Fruit fly (Drosophila melanogaster) whole organism, embryonic: ENCODE measurements around the gene CG8097.

Experiments
- Bdp1 ChIP-seq: fragments of 200-800 bp; sonication (Bioruptor generic); optimal IDR thresholded peaks from 3 replicates; lab custom pipeline; 2016; ENCODE audit warnings: missing biosample characterization, missing genetic modification characterization
- Bteb2 ChIP-seq: fragments of 200-800 bp; sonication (Bioruptor generic); optimal IDR thresholded peaks from 2 replicates; lab custom pipeline; 2016; ENCODE audit warnings: missing biosample characterization, missing genetic modification characterization
- CG10543 ChIP-seq: fragments of 200-800 bp; sonication (Bioruptor generic); optimal IDR thresholded peaks from 3 replicates; lab custom pipeline; 2017; ENCODE audit warnings: missing biosample characterization, mild to moderate bottlenecking, missing genetic modification characterization, moderate library complexity
- CG11456 ChIP-seq: fragments of 200-800 bp; sonication (Bioruptor generic); IDR thresholded peaks from 3 replicates; pipeline ENCODE4 v1.3.6; 2022; ENCODE audit warnings: missing biosample characterization, missing genetic modification characterization
- CG11723 ChIP-seq: fragments of 200-800 bp; sonication (Bioruptor generic); optimal IDR thresholded peaks from 2 replicates; lab custom pipeline; 2017; ENCODE audit warnings: missing biosample characterization, mild to moderate bottlenecking, missing genetic modification characterization
- CG12744 ChIP-seq: fragments of 200-800 bp; sonication (Bioruptor generic); optimal IDR thresholded peaks from 2 replicates; lab custom pipeline; 2016; ENCODE audit warnings: missing biosample characterization, missing genetic modification characterization
- CG15269 ChIP-seq: fragments of 200-800 bp; sonication (Bioruptor generic); optimal IDR thresholded peaks from 2 replicates; lab custom pipeline; 2018; ENCODE audit warnings: missing biosample characterization, mild to moderate bottlenecking, missing genetic modification characterization, moderate library complexity
- CG15514 ChIP-seq: fragments of 200-800 bp; sonication (Bioruptor generic); optimal IDR thresholded peaks from 3 replicates; lab custom pipeline; 2017; ENCODE audit warnings: missing biosample characterization, missing genetic modification characterization, mild to moderate bottlenecking, moderate library complexity, missing genetic modification reagents
- CG30431 ChIP-seq: fragments of 200-800 bp; sonication (Bioruptor generic); optimal IDR thresholded peaks from 2 replicates; lab custom pipeline; 2017; ENCODE audit warnings: missing biosample characterization, missing genetic modification characterization
- CG3847 ChIP-seq: fragments of 200-800 bp; sonication (Bioruptor generic); IDR thresholded peaks from 2 replicates; pipeline ENCODE4 v1.3.6; 2022; ENCODE audit warnings: missing biosample characterization, missing genetic modification characterization
- CG43689 ChIP-seq: fragments of 200-800 bp; sonication (Bioruptor generic); IDR thresholded peaks from 2 replicates; pipeline ENCODE4 v1.3.6; 2022; ENCODE audit warnings: missing biosample characterization, missing genetic modification characterization
- CG4707 ChIP-seq: fragments of 200-800 bp; sonication (Bioruptor generic); optimal IDR thresholded peaks from 2 replicates; lab custom pipeline; 2018; ENCODE audit warnings: missing biosample characterization, mild to moderate bottlenecking, missing genetic modification characterization, moderate library complexity
- CG6765 ChIP-seq: fragments of 200-800 bp; sonication (Bioruptor generic); optimal IDR thresholded peaks from 3 replicates; lab custom pipeline; 2017; ENCODE audit warnings: missing biosample characterization, mild to moderate bottlenecking, missing genetic modification characterization
- CG8765 ChIP-seq: fragments of 200-800 bp; sonication (Bioruptor generic); IDR thresholded peaks from 2 replicates; pipeline ENCODE4 v1.3.6; 2022; ENCODE audit warnings: missing biosample characterization, missing genetic modification characterization
- Dek ChIP-seq: fragments of 200-800 bp; sonication (Bioruptor generic); optimal IDR thresholded peaks from 3 replicates; lab custom pipeline; 2019; ENCODE audit warnings: missing biosample characterization, mild to moderate bottlenecking, missing genetic modification characterization, moderate library complexity
- Ets97D ChIP-seq: fragments of 200-800 bp; sonication (Bioruptor generic); optimal IDR thresholded peaks from 3 replicates; lab custom pipeline; 2016; ENCODE audit warnings: missing biosample characterization, missing genetic modification characterization
- MBD-R2 ChIP-seq: fragments of 200-800 bp; sonication (Bioruptor generic); IDR thresholded peaks from 2 replicates; pipeline ENCODE4 v1.3.6; 2022; ENCODE audit warnings: missing biosample characterization, missing genetic modification characterization
- Myb ChIP-seq: fragments of 200-800 bp; sonication (Bioruptor generic); optimal IDR thresholded peaks from 2 replicates; lab custom pipeline; 2016; ENCODE audit warnings: missing biosample characterization, missing genetic modification characterization
- NK7.1 ChIP-seq: fragments of 200-800 bp; sonication (Bioruptor generic); optimal IDR thresholded peaks from 3 replicates; lab custom pipeline; 2016; ENCODE audit warnings: missing biosample characterization, missing genetic modification characterization
- NfI ChIP-seq: fragments of 200-800 bp; sonication (Bioruptor generic); optimal IDR thresholded peaks from 3 replicates; lab custom pipeline; 2018; ENCODE audit warnings: missing biosample characterization, mild to moderate bottlenecking, missing genetic modification characterization, moderate library complexity
- Sox102F ChIP-seq: fragments of 200-800 bp; sonication (Bioruptor generic); optimal IDR thresholded peaks from 2 replicates; lab custom pipeline; 2018; ENCODE audit warnings: missing biosample characterization, mild to moderate bottlenecking, missing genetic modification characterization, moderate library complexity
- TFAM ChIP-seq: fragments of 200-800 bp; sonication (Bioruptor generic); optimal IDR thresholded peaks from 2 replicates; lab custom pipeline; 2017; ENCODE audit warnings: missing biosample characterization, missing genetic modification characterization, inconsistent platforms
- Xbp1 ChIP-seq: fragments of 200-800 bp; sonication (Bioruptor generic); optimal IDR thresholded peaks from 3 replicates; lab custom pipeline; 2016; ENCODE audit warnings: missing biosample characterization, mild to moderate bottlenecking, missing genetic modification characterization
- al ChIP-seq: fragments of 200-800 bp; sonication (Bioruptor generic); IDR thresholded peaks from 2 replicates; pipeline ENCODE4 v1.3.6; 2022; ENCODE audit warnings: missing biosample characterization, missing genetic modification characterization
- ase ChIP-seq: fragments of 200-800 bp; sonication (Bioruptor generic); IDR thresholded peaks from 3 replicates; pipeline ENCODE4 v1.3.6; 2022; ENCODE audit warnings: missing biosample characterization, missing genetic modification characterization
- caup ChIP-seq: fragments of 200-800 bp; sonication (Bioruptor generic); optimal IDR thresholded peaks from 3 replicates; lab custom pipeline; 2017; ENCODE audit warnings: missing biosample characterization, mild to moderate bottlenecking, missing genetic modification characterization, moderate library complexity; ENCODE audit not compliant: severe bottlenecking
- cg ChIP-seq: fragments of 200-800 bp; sonication (Bioruptor generic); optimal IDR thresholded peaks from 3 replicates; lab custom pipeline; 2019; ENCODE audit warnings: missing biosample characterization, mild to moderate bottlenecking, missing genetic modification characterization, moderate library complexity
- crp ChIP-seq, 2 experiments: fragments of 200-800 bp; sonication (Bioruptor generic); optimal IDR thresholded peaks; 2 replicates in 1 of 2; 3 replicates in 1 of 2; lab custom pipeline; 2017; ENCODE audit warnings: missing biosample characterization in 2 of 2, missing genetic modification characterization in 2 of 2, mild to moderate bottlenecking in 1 of 2, moderate library complexity in 1 of 2
- dan ChIP-seq: fragments of 200-800 bp; sonication (Bioruptor generic); IDR thresholded peaks from 2 replicates; pipeline ENCODE4 v1.3.6; 2022; ENCODE audit warnings: missing biosample characterization, missing genetic modification characterization
- disco-r ChIP-seq: fragments of 200-800 bp; sonication (Bioruptor generic); optimal IDR thresholded peaks from 2 replicates; lab custom pipeline; 2016; ENCODE audit warnings: missing biosample characterization, missing genetic modification characterization
- emc ChIP-seq: fragments of 200-800 bp; sonication (Bioruptor generic); optimal IDR thresholded peaks from 2 replicates; lab custom pipeline; 2016; ENCODE audit warnings: missing biosample characterization, missing genetic modification characterization
- ems ChIP-seq: fragments of 200-800 bp; sonication (Bioruptor generic); optimal IDR thresholded peaks from 3 replicates; lab custom pipeline; 2016; ENCODE audit warnings: missing biosample characterization, missing genetic modification characterization
- en ChIP-seq: fragments of 200-800 bp; sonication (Bioruptor generic); optimal IDR thresholded peaks from 2 replicates; lab custom pipeline; 2016; ENCODE audit warnings: missing biosample characterization, missing genetic modification characterization
- gfzf ChIP-seq: fragments of 200-800 bp; sonication (Bioruptor generic); optimal IDR thresholded peaks from 2 replicates; lab custom pipeline; 2016; ENCODE audit warnings: missing biosample characterization, mild to moderate bottlenecking, missing genetic modification characterization, moderate library complexity
- grn ChIP-seq: fragments of 200-800 bp; sonication (Bioruptor generic); optimal IDR thresholded peaks from 3 replicates; lab custom pipeline; 2017; ENCODE audit warnings: missing biosample characterization, missing genetic modification characterization
- jigr1 ChIP-seq: fragments of 200-800 bp; sonication (Bioruptor generic); IDR thresholded peaks from 3 replicates; pipeline ENCODE4 v1.3.6; 2022; ENCODE audit warnings: missing biosample characterization, missing genetic modification characterization
- jing ChIP-seq: fragments of 200-800 bp; sonication (Bioruptor generic); optimal IDR thresholded peaks from 2 replicates; lab custom pipeline; 2018; ENCODE audit warnings: missing biosample characterization, mild to moderate bottlenecking, missing genetic modification characterization
- lmd ChIP-seq: fragments of 200-800 bp; sonication (Bioruptor generic); IDR thresholded peaks from 2 replicates; pipeline ENCODE4 v1.3.6; 2022; ENCODE audit warnings: missing biosample characterization, missing genetic modification characterization
- nerfin-1 ChIP-seq: fragments of 200-800 bp; sonication (Bioruptor generic); optimal IDR thresholded peaks from 3 replicates; lab custom pipeline; 2019; ENCODE audit warnings: missing biosample characterization, mild to moderate bottlenecking, missing genetic modification characterization, moderate library complexity
- org-1 ChIP-seq: fragments of 200-800 bp; sonication (Bioruptor generic); optimal IDR thresholded peaks from 2 replicates; lab custom pipeline; 2017; ENCODE audit warnings: missing biosample characterization, missing genetic modification characterization
- pan ChIP-seq, 4 experiments: fragments of >200 bp in 3 of 4; fragments of 200-800 bp in 1 of 4; sonication (Bioruptor generic) in 1 of 4; optimal IDR thresholded peaks in 3 of 4; IDR thresholded peaks in 1 of 4; 2 replicates each; pipeline versions ENCODE4 v1.3.6 to Lab custom; 2017 to 2022; ENCODE audit warnings: missing biosample characterization in 2 of 4, missing genetic modification characterization in 2 of 4, mixed read lengths in 1 of 4
- repo ChIP-seq: fragments of 200-800 bp; sonication (Bioruptor generic); optimal IDR thresholded peaks from 2 replicates; lab custom pipeline; 2016; ENCODE audit warnings: missing biosample characterization, missing genetic modification characterization
- salm ChIP-seq: fragments of 200-800 bp; sonication (Bioruptor generic); optimal IDR thresholded peaks from 2 replicates; lab custom pipeline; 2018; ENCODE audit warnings: missing biosample characterization, mild to moderate bottlenecking, missing genetic modification characterization
- seq ChIP-seq: fragments of 200-800 bp; sonication (Bioruptor generic); IDR thresholded peaks from 2 replicates; pipeline ENCODE4 v1.3.6; 2022; ENCODE audit warnings: missing biosample characterization, missing genetic modification characterization
- sima ChIP-seq: fragments of 200-800 bp; sonication (Bioruptor generic); optimal IDR thresholded peaks from 2 replicates; lab custom pipeline; 2016; ENCODE audit warnings: missing biosample characterization, missing genetic modification characterization
- stwl ChIP-seq: fragments of 200-800 bp; sonication (Bioruptor generic); optimal IDR thresholded peaks from 3 replicates; lab custom pipeline; 2018; ENCODE audit warnings: missing biosample characterization, mild to moderate bottlenecking, missing genetic modification characterization, moderate library complexity
- vnd ChIP-seq: fragments of 200-800 bp; sonication (Bioruptor generic); IDR thresholded peaks from 3 replicates; pipeline ENCODE4 v1.3.6; 2022; ENCODE audit warnings: missing biosample characterization, missing genetic modification characterization; ENCODE audit not compliant: partially characterized antibody
- wek ChIP-seq: fragments of 200-800 bp; sonication (Bioruptor generic); optimal IDR thresholded peaks from 3 replicates; lab custom pipeline; 2018; ENCODE audit warnings: missing biosample characterization, mild to moderate bottlenecking, missing genetic modification characterization, moderate library complexity
- wor ChIP-seq: fragments of 200-800 bp; sonication (Bioruptor generic); IDR thresholded peaks from 2 replicates; pipeline ENCODE4 v1.3.6; 2022; ENCODE audit warnings: missing biosample characterization, missing genetic modification characterization
- zen ChIP-seq: fragments of 200-800 bp; sonication (Bioruptor generic); optimal IDR thresholded peaks from 3 replicates; lab custom pipeline; 2018; ENCODE audit warnings: missing biosample characterization, mild to moderate bottlenecking, missing genetic modification characterization, moderate library complexity

The CG8097 gene

DNA sequence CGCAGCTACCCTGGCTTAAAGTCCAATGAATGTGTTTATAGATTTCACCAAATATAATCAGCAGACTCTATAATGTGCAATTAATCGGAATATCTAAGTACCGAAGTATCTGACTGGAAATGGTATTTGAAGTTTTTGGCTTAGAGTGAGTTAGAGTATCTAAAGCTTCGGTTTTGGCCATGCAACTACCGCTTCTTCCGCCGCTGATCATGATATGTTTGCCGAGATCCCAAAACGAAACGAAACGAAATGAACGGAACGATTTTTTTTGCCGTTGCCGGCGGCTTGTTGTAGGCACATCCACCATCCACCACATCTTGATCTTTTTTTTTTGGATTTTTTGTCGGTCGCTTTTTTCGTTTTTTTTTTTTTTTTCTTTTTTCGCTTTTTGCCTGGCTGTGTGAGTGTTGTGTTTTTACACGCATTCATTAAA lies 40.0 kb downstream of the CG8097 start (continued):
- TF ChIP-seq dan (GFP tag; lab: Robert Waterston, UW) (no peak), CG3847 (peak; percentile 85), MBD-R2 (GFP tag; lab: Robert Waterston, UW) (peak; percentile 46), CG15269 (peak; percentile 85), Sox102F (GFP tag; lab: Kevin White, UChicago) (peak; percentile 85), grn (GFP tag; lab: Kevin White, UChicago) (peak; percentile 58), pan (optimal IDR thresholded peaks at IDR 0.05; lab: Kevin White, UChicago) (no peak), pan (GFP tag; optimal IDR thresholded peaks at IDR 0.05 in 1 of 2, IDR thresholded peaks at IDR 0.05 in 1 of 2) (peak in 1 of 2 experiments; percentile 90), Ets97D (GFP tag; lab: Kevin White, UChicago) (peak; percentile 25), Myb (GFP tag; lab: Kevin White, UChicago) (peak; percentile 50), CG12744 (GFP tag; lab: Kevin White, UChicago) (no peak), Dek (tag; lab: Kevin White, UChicago) (peak; percentile 77), stwl (no peak), cg (GFP tag; lab: Kevin White, UChicago) (no peak), Bdp1 (GFP tag; lab: Kevin White, UChicago) (peak; percentile 39), wek (peak; percentile 16), ase (GFP tag; lab: Robert Waterston, UW) (peak; percentile 78), Bteb2 (GFP tag; lab: Kevin White, UChicago) (peak; percentile 30), emc (GFP tag; lab: Kevin White, UChicago) (peak; percentile 56), CG30431 (GFP tag; lab: Kevin White, UChicago) (no peak), disco-r (GFP tag; lab: Kevin White, UChicago) (no peak), CG4707 (GFP tag; lab: Kevin White, UChicago) (peak; percentile 28), lmd (peak; percentile 92), CG43689 (GFP tag; lab: Robert Waterston, UW) (peak; percentile 73), caup (GFP tag; lab: Kevin White, UChicago) (peak; percentile 64), salm (tag; lab: Kevin White, UChicago) (peak; percentile 32), NfI (GFP tag; lab: Kevin White, UChicago) (peak; percentile 74), Xbp1 (GFP tag; lab: Kevin White, UChicago) (peak; percentile 79), zen (tag; lab: Kevin White, UChicago) (peak; percentile 13), ems (GFP tag; lab: Kevin White, UChicago) (peak; percentile 55), crp (GFP tag; optimal IDR thresholded peaks at IDR 0.05; lab: Kevin White, UChicago) (no peak), wor (GFP tag; lab: Robert Waterston, UW) (peak; percentile 73), jing (GFP tag; lab: Kevin White, UChicago) (peak; percentile 66), NK7.1 (GFP tag; lab: Kevin White, UChicago) (peak; percentile 52), sima (GFP tag; lab: Kevin White, UChicago) (no peak), TFAM (GFP tag; lab: Kevin White, UChicago) (no peak), jigr1 (GFP tag; lab: Robert Waterston, UW) (peak; percentile 75; the same call in 2 of the 3 replicates), vnd (GFP tag; lab: Robert Waterston, UW) (no peak), seq (GFP tag; lab: Robert Waterston, UW) (peak; percentile 83), CG11456 (peak; percentile 91), al (GFP tag; lab: Robert Waterston, UW) (peak; percentile 88), CG15514 (GFP tag; lab: Kevin White, UChicago) (peak; percentile 54), en (GFP tag; lab: Kevin White, UChicago) (peak; percentile 58), org-1 (peak; percentile 72), gfzf (no peak), CG8765 (GFP tag; lab: Robert Waterston, UW) (no peak), CG10543 (no peak), repo (GFP tag; lab: Kevin White, UChicago) (peak; percentile 67), CG11723 (GFP tag; lab: Kevin White, UChicago) (peak; percentile 45), nerfin-1 (peak; percentile 53), CG6765 (GFP tag; lab: Kevin White, UChicago) (no peak)
